Fruit fly (Drosophila melanogaster) whole organism: ENCODE data around the gene Mau2.

Source experiments
- CG8478 ChIP-seq: fragments of >200 bp; optimal IDR thresholded peaks from 2 replicates; lab custom pipeline; 2018; ENCODE audit warnings: inconsistent platforms
- Dll ChIP-seq: fragments of >200 bp; optimal IDR thresholded peaks from 2 replicates; lab custom pipeline; 2017
- EcR ChIP-seq, 2 experiments: fragments of >200 bp; optimal IDR thresholded peaks; 2 replicates each; lab custom pipeline; 2017; ENCODE audit warnings: missing biosample characterization in 2 of 2, missing genetic modification characterization in 2 of 2, missing genetic modification reagents in 2 of 2
- pan ChIP-seq: fragments of >200 bp; optimal IDR thresholded peaks from 2 replicates; lab custom pipeline; 2017
- psq ChIP-seq: fragments of >200 bp; optimal IDR thresholded peaks from 2 replicates; lab custom pipeline; 2017
- usp ChIP-seq: fragments of >200 bp; optimal IDR thresholded peaks from 2 replicates; lab custom pipeline; 2017; ENCODE audit warnings: missing biosample characterization, missing genetic modification characterization, mixed read lengths

Gene Mau2

dm6 chr3R:15250454-15250853, 41.5 kb downstream of the Mau2 start:
- TF ChIP-seq EcR (GFP tag; optimal IDR thresholded peaks at IDR 0.05; lab: Kevin White, UChicago) (no peak), usp (GFP tag; lab: Kevin White, UChicago) (no peak), pan (lab: Kevin White, UChicago) (no peak), psq (lab: Kevin White, UChicago) (no peak), Dll (lab: Kevin White, UChicago) (no peak), CG8478 (lab: Kevin White, UChicago) (no peak)
